Worm (Caenorhabditis elegans): ENCODE data around the gene R05D3.3.
A peak's percentile ranks its signal among the peaks of the same experiment; 100 is the strongest.
"Not testable (repeated sequence)": the region's sequence is repeated elsewhere in the genome, so short reads cannot be mapped to it uniquely, and the experiment has no call there.

R05D3.3 gene

DNA sequence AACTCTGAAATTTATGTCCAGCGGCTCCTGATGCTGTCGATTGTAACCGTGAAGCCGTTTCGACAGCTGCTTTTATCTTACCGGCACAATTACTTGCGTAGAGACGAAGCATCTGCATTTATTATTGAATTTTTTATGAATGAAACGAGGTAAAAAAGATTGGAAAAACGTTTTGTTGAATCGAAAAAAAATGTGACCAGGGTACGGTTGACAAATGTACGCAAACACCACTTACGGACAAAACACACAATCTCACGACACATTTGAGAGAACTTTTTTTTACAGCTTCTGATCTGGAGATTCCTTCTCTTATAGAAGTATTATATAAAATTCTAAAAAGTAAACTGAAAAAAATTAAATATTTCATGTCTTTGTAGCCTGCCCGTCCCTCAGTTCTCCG lies 32.0 kb upstream of the R05D3.3 start, which contains the start of the genes mrps-18A and ZC262.2:
TSS of gene mrps-18A (minus strand) at position 141 of the 400 bp plus-strand sequence.
TSS of gene ZC262.2 (plus strand) at position 284 of the 400 bp plus-strand sequence.
- TF ChIP-seq tab-1 (GFP tag; IDR thresholded peaks at IDR 0.05) (no peak), flt-1 (GFP tag; IDR thresholded peaks at IDR 0.05) (no peak), ztf-29 (GFP tag; IDR thresholded peaks at IDR 0.05) (no peak), cog-1 (tag; optimal IDR thresholded peaks at IDR 0.05) (no peak), ref-1 (GFP tag; conservative IDR thresholded peaks at IDR 0.05) (no peak), ztf-23 (GFP tag; IDR thresholded peaks at IDR 0.05) (no peak), T22C8.4 (GFP tag; IDR thresholded peaks at IDR 0.05) (no peak), med-1 (GFP tag; optimal IDR thresholded peaks at IDR 0.05; ENCODE audit: insufficient read depth) (no peak), klf-2 (GFP tag; conservative IDR thresholded peaks at IDR 0.05) (no peak)

DNA sequence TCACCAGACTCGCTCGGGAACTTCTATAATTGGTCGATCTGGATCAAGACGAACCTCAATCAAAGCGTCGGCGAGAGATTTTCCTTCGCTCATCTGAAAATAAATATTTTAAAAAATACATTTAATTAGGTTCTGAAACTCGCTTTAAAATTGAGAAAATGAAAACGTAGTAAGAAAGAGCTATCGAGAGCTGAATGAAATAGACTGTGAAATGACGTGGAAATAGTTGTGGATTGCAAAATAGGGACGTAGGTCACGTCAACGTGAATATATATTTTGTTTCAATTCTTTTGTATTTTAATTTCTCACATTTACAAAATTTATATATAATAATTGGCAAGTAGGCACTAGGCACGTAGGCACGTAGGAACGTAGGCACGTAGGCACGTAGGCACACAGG lies 29.4 kb upstream of the R05D3.3 start, which contains the start of gene ZC262.4:
TSS of gene ZC262.4 (minus strand) at position 101 of the 400 bp plus-strand sequence.
- TF ChIP-seq ztf-29 (GFP tag; IDR thresholded peaks at IDR 0.05), result no peak
- no peak for TF ChIP-seq T22C8.4 (GFP tag; IDR thresholded peaks at IDR 0.05)
- TF ChIP-seq cog-1 (tag; optimal IDR thresholded peaks at IDR 0.05), result no peak
- TF ChIP-seq tab-1 (GFP tag; IDR thresholded peaks at IDR 0.05), result no peak
- TF ChIP-seq med-1 (GFP tag; optimal IDR thresholded peaks at IDR 0.05; ENCODE audit: insufficient read depth), result no peak
- no peak for TF ChIP-seq flt-1 (GFP tag; IDR thresholded peaks at IDR 0.05)
- TF ChIP-seq klf-2 (GFP tag; conservative IDR thresholded peaks at IDR 0.05), result no peak
- no peak for TF ChIP-seq ztf-23 (GFP tag; IDR thresholded peaks at IDR 0.05)
- TF ChIP-seq ref-1 (GFP tag; conservative IDR thresholded peaks at IDR 0.05), result no peak

DNA sequence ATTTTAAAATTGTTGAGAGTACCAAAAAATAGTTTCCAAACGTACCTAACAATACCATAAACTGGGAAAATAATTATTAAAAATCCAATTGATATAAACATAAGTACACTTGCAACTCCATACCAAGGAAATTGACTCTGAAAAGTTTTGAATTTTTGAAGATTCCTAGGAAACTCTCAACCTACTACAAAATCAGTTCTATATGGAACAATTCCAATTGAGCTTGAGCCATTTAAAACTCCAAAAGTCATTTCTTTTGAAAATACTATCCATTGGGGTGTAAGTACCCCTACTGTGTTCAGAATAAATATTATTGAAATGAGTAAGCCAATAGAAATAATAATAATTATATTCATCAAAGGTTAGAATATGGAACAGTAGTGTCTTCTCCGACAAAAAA lies 24.4 kb upstream of the R05D3.3 start, which contains the start of gene clc-28:
TSS of gene clc-28 (minus strand) at position 101 of the 400 bp plus-strand sequence.
- TF ChIP-seq T22C8.4 (GFP tag; IDR thresholded peaks at IDR 0.05); cog-1 (tag; optimal IDR thresholded peaks at IDR 0.05); klf-2 (GFP tag; conservative IDR thresholded peaks at IDR 0.05): not testable (repeated sequence)

DNA sequence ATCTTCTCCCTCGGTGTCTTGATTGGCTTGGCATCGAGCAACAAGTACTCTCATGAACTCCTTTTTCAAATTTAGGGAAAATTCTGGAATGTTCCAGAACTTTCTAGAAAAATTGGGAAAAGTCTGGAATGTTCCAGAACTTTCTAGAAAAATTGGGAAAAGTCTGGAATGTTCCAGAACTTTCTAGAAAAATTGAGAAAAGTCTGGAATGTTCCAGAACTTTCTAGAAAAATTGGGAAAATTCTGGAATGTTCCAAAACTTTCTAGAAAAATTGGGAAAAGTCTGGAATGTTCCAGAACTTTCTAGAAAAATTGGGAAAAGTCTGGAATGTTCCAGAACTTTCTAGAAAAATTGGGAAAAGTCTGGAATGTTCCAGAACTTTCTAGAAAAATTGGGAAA lies 19.5 kb upstream of the R05D3.3 start, which contains the start of gene ZC262.7:
TSS of gene ZC262.7 (minus strand) at position 54 of the 400 bp plus-strand sequence.
- not testable (repeated sequence) for TF ChIP-seq ztf-29 (GFP tag; IDR thresholded peaks at IDR 0.05); ref-1 (GFP tag; conservative IDR thresholded peaks at IDR 0.05); tab-1 (GFP tag; IDR thresholded peaks at IDR 0.05)

DNA sequence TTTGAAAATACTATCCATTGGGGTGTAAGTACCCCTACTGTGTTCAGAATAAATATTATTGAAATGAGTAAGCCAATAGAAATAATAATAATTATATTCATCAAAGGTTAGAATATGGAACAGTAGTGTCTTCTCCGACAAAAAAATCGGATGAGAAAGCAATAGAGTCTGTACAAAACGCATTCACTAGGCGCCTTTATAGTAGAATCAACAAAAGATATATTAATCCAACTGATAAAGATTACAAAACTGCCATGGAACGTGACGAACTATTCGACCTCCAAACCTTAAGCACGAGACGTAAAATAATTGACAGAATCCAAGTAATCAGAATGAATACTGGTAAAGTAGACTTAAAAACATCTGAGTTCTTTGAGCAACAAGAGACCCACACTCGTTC lies 16.0 kb upstream of the R05D3.3 start, which contains the start of gene clc-29:
TSS of gene clc-29 (minus strand) at position 101 of the 400 bp plus-strand sequence.
- not testable (repeated sequence) for TF ChIP-seq T22C8.4 (GFP tag; IDR thresholded peaks at IDR 0.05); flt-1 (GFP tag; IDR thresholded peaks at IDR 0.05); klf-2 (GFP tag; conservative IDR thresholded peaks at IDR 0.05)

DNA sequence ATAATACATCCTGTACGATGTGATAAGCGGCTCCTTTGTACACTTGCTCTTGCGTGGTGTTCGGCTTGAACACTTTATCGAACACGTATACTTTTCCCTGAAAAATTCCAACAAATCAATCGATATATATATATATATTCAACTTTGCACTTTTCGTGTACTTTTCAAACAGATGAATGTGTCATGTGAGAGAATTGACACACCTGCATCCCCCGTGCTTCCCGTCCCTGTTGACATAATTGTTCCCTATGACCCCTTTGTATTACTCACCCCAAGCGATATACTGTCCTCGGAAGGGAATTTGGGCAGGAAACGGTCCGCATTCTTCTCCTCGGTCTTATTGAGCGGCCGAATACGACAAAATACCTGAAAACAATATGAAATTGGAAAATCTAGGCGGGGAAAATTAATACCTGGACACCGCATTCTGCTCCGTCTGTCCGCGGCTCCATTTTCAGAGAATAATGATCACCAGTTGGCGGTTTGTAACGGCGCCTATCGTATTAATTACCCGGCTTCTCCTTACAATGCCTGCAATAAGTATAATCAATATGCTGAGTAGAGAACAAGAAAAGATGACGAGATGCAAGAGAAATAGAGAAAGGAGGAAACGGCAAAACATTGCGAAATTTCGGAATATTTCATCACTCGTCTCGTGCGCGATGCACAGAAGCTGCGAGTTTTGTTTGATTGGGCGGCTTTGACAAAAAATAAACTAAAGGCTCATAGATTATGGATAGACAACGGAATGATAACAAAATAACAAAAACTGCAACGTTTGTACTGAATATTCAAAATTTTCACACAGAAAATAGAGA lies 9.0 kb upstream of the R05D3.3 start, which contains the start of gene unc-116:
TSS of gene unc-116 (minus strand) at position 531 of the 818 bp plus-strand sequence.
- TF ChIP-seq klf-2 (GFP tag; conservative IDR thresholded peaks at IDR 0.05) (no peak), tab-1 (GFP tag; IDR thresholded peaks at IDR 0.05) (no peak), T22C8.4 (GFP tag; IDR thresholded peaks at IDR 0.05) (no peak), ztf-23 (GFP tag; IDR thresholded peaks at IDR 0.05) (no peak), ztf-29 (GFP tag; IDR thresholded peaks at IDR 0.05) (no peak), flt-1 (GFP tag; IDR thresholded peaks at IDR 0.05) (no peak), med-1 (GFP tag; optimal IDR thresholded peaks at IDR 0.05; ENCODE audit: insufficient read depth) (no peak)

DNA sequence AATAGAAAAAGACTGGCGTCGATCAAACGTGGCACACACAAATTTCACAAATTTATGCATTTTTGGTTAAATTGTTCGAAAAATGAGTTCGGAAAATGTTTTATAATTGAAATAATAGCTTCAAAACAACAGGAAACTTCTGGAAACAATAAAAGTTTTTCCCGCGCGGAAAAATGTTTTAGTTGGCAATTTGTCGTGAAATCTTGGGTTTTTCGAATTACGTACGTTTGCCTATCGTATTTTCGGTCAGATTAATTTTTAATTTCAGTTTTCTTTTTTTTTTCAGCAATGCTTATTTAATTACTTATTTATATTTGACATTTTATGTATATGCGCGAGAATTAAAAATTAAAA lies 8.4 kb upstream of the R05D3.3 start:
- TF ChIP-seq ztf-23 (GFP tag; IDR thresholded peaks at IDR 0.05) (no peak), tab-1 (GFP tag; IDR thresholded peaks at IDR 0.05) (no peak), med-1 (GFP tag; optimal IDR thresholded peaks at IDR 0.05; ENCODE audit: insufficient read depth) (no peak), ztf-29 (GFP tag; IDR thresholded peaks at IDR 0.05) (no peak), T22C8.4 (GFP tag; IDR thresholded peaks at IDR 0.05) (no peak), flt-1 (GFP tag; IDR thresholded peaks at IDR 0.05) (no peak), ref-1 (GFP tag; conservative IDR thresholded peaks at IDR 0.05) (no peak), klf-2 (GFP tag; conservative IDR thresholded peaks at IDR 0.05) (no peak), cog-1 (tag; optimal IDR thresholded peaks at IDR 0.05) (no peak)

DNA sequence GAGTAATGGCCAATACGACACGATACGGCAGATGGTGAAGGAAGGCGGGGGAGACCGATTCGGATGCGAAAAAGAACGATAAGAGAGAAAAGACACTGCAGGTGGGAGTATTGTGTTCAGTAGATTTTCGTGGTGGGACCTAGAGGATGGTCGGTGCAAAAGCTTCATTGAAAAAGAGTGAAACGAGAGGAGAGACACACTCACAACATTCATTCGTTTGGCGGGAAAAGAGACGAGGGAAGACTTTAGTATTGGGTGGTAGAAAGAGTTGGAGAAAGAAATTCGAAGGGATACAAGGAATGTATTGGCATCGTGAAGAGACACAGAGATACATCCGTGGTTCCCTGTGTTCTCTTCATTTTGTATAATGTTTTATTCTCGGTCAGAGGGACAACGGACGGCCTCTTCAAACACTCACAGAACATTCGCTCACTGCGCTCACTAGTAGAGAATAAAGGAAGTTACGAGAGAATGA lies 7.4 kb upstream of the R05D3.3 start:
- peak; percentile 67 for TF ChIP-seq cog-1 (tag; optimal IDR thresholded peaks at IDR 0.05)
- TF ChIP-seq ztf-23 (GFP tag; IDR thresholded peaks at IDR 0.05), result no peak
- TF ChIP-seq ztf-29 (GFP tag; IDR thresholded peaks at IDR 0.05), result peak; percentile 27; the same call in 1 of the 2 replicates
- TF ChIP-seq T22C8.4 (GFP tag; IDR thresholded peaks at IDR 0.05), result no peak
- TF ChIP-seq klf-2 (GFP tag; conservative IDR thresholded peaks at IDR 0.05), result no peak
- no peak for TF ChIP-seq tab-1 (GFP tag; IDR thresholded peaks at IDR 0.05)
- TF ChIP-seq med-1 (GFP tag; optimal IDR thresholded peaks at IDR 0.05; ENCODE audit: insufficient read depth), result no peak
- TF ChIP-seq flt-1 (GFP tag; IDR thresholded peaks at IDR 0.05), result peak; percentile 68

DNA sequence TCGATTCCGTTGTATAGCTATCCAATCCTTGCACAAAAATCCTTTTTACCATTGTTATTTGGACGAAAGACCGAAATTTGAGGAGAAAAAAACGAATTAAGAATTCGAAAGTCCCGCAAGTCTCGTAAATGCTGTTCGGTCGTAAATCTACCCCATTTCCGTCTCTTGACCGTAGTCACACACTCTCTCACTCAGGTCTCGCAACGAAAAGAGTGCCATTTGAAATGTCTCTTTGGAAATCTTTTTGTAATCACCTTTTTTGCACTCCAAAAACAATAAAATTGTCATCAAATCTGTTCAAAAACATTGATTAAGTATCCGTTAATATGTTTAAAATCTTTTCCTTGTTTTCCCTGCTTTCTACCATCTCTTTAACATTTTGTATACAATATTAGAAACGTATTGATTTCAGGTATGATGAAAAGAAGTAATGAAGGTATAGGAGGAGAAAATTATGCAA lies 5.6 kb upstream of the R05D3.3 start, which contains the start of the genes R05D3.8 and rfp-1:
TSS of gene R05D3.8 (minus strand) at position 115 of the 460 bp plus-strand sequence.
TSS of gene rfp-1 (plus strand) at position 410 of the 460 bp plus-strand sequence.
- TF ChIP-seq cog-1 (tag; optimal IDR thresholded peaks at IDR 0.05), result peak; percentile 9
- no peak for TF ChIP-seq med-1 (GFP tag; optimal IDR thresholded peaks at IDR 0.05; ENCODE audit: insufficient read depth)
- TF ChIP-seq ztf-23 (GFP tag; IDR thresholded peaks at IDR 0.05), result no peak

DNA sequence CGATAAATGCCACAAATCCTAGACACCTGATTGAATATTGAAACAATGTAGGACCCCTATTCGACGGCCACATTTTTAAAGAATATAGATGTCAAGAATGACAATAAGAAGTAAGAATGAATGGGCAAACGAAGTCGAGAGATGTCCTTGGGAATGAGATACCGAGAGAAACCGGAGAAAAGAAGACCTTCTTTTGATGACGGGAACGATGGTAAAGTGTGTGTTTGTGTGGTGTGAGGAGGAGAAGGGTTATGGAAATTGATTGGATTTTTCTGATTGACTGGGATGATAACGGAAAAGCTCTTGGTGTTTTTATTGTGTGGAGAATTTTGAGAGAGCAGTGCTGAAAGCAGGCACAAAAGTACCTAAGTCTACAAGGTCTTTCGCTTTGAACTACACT lies 4.8 kb downstream of the R05D3.3 start, which contains the start of gene R05D3.9:
TSS of gene R05D3.9 (minus strand) at position 101 of the 400 bp plus-strand sequence.
- TF ChIP-seq klf-2 (GFP tag; conservative IDR thresholded peaks at IDR 0.05) (no peak), ztf-29 (GFP tag; IDR thresholded peaks at IDR 0.05) (no peak), tab-1 (GFP tag; IDR thresholded peaks at IDR 0.05) (no peak), flt-1 (GFP tag; IDR thresholded peaks at IDR 0.05) (no peak), ref-1 (GFP tag; conservative IDR thresholded peaks at IDR 0.05) (no peak), med-1 (GFP tag; optimal IDR thresholded peaks at IDR 0.05; ENCODE audit: insufficient read depth) (no peak), cog-1 (tag; optimal IDR thresholded peaks at IDR 0.05) (no peak), T22C8.4 (GFP tag; IDR thresholded peaks at IDR 0.05) (no peak), ztf-23 (GFP tag; IDR thresholded peaks at IDR 0.05) (no peak)
